Worm (Caenorhabditis elegans) whole organism, late embryonic: Measurements from ENCODE around the gene cid-1.

Experiments used
- C38D4.7 ChIP-seq: fragments of 200-800 bp; sonication (Bioruptor generic); optimal IDR thresholded peaks from 2 replicates; lab custom pipeline; 2018; ENCODE audit warnings: mild to moderate bottlenecking, missing genetic modification characterization, moderate library complexity, missing compliant biosample characterization
- F13H6.1 ChIP-seq: sonication (generic microtip); optimal IDR thresholded peaks from 2 replicates; lab custom pipeline; 2016; ENCODE audit warnings: missing genetic modification characterization, missing compliant biosample characterization
- K09A11.1 ChIP-seq: sonication (generic microtip); optimal IDR thresholded peaks from 2 replicates; lab custom pipeline; 2017; ENCODE audit warnings: antibody characterized with exemption, mild to moderate bottlenecking, missing genetic modification characterization, missing compliant biosample characterization; ENCODE audit not compliant: insufficient read depth
- T23F11.4 ChIP-seq: fragments of 200-800 bp; sonication (Bioruptor generic); optimal IDR thresholded peaks from 2 replicates; lab custom pipeline; 2018; ENCODE audit warnings: mild to moderate bottlenecking, missing genetic modification characterization, missing compliant biosample characterization
- Y22D7AL.16 ChIP-seq: sonication (generic microtip); optimal IDR thresholded peaks from 2 replicates; lab custom pipeline; 2016; ENCODE audit warnings: missing genetic modification characterization, missing compliant biosample characterization
- ahr-1 ChIP-seq: sonication (generic microtip); optimal IDR thresholded peaks from 2 replicates; lab custom pipeline; 2016; ENCODE audit warnings: missing genetic modification characterization, missing compliant biosample characterization
- ama-1 ChIP-seq: fragments of 150-350 bp; optimal IDR thresholded peaks from 2 replicates; lab custom pipeline; 2014
- ceh-14 ChIP-seq: sonication (generic microtip); optimal IDR thresholded peaks from 2 replicates; lab custom pipeline; 2016; ENCODE audit warnings: missing genotype, missing genetic modification characterization, missing compliant biosample characterization
- ceh-18 ChIP-seq: sonication (generic microtip); optimal IDR thresholded peaks from 2 replicates; lab custom pipeline; 2016; ENCODE audit warnings: missing genetic modification characterization, missing compliant biosample characterization
- ceh-2 ChIP-seq: sonication (generic microtip); optimal IDR thresholded peaks from 2 replicates; lab custom pipeline; 2016; ENCODE audit warnings: missing genotype, missing genetic modification characterization, missing compliant biosample characterization
- ceh-31 ChIP-seq: sonication (generic microtip); optimal IDR thresholded peaks from 2 replicates; lab custom pipeline; 2016; ENCODE audit warnings: missing genetic modification characterization, missing compliant biosample characterization
- ceh-34 ChIP-seq: sonication (generic microtip); optimal IDR thresholded peaks from 2 replicates; lab custom pipeline; 2016; ENCODE audit warnings: mild to moderate bottlenecking, missing genetic modification characterization, missing compliant biosample characterization
- ceh-45 ChIP-seq: fragments of 200-800 bp; sonication (Bioruptor generic); IDR thresholded peaks from 2 replicates; pipeline ENCODE4 v1.3.6; 2022; ENCODE audit warnings: missing genetic modification reagents, missing genetic modification characterization, missing compliant biosample characterization
- ceh-6 ChIP-seq: fragments of 200-800 bp; sonication (Bioruptor generic); optimal IDR thresholded peaks from 2 replicates; lab custom pipeline; 2018; ENCODE audit warnings: mild to moderate bottlenecking, missing genetic modification characterization, missing compliant biosample characterization
- che-1 ChIP-seq: sonication (generic microtip); optimal IDR thresholded peaks from 2 replicates; lab custom pipeline; 2016; ENCODE audit warnings: mild to moderate bottlenecking, missing genetic modification characterization, missing compliant biosample characterization
- dmd-4 ChIP-seq: sonication (generic microtip); optimal IDR thresholded peaks from 2 replicates; lab custom pipeline; 2016; ENCODE audit warnings: borderline replicate concordance, missing genetic modification characterization, missing compliant biosample characterization
- elt-2 ChIP-seq: sonication (generic microtip); optimal IDR thresholded peaks from 2 replicates; lab custom pipeline; 2016; ENCODE audit warnings: missing genetic modification reagents, missing genetic modification characterization, missing compliant biosample characterization
- elt-4 ChIP-seq: sonication (generic microtip); optimal IDR thresholded peaks from 2 replicates; lab custom pipeline; 2016; ENCODE audit warnings: missing genetic modification characterization, missing compliant biosample characterization
- fax-1 ChIP-seq: sonication (generic microtip); optimal IDR thresholded peaks from 2 replicates; lab custom pipeline; 2016; ENCODE audit warnings: missing genotype, missing genetic modification characterization, missing compliant biosample characterization
- fkh-10 ChIP-seq: fragments of 150-350 bp; optimal IDR thresholded peaks from 2 replicates; lab custom pipeline; 2014; ENCODE audit warnings: missing biosample characterization, missing genetic modification reagents, missing genetic modification characterization
- fkh-6 ChIP-seq: sonication (generic microtip); optimal IDR thresholded peaks from 2 replicates; lab custom pipeline; 2016; ENCODE audit warnings: missing genetic modification characterization, missing compliant biosample characterization
- gmeb-2 ChIP-seq: sonication (generic microtip); optimal IDR thresholded peaks from 2 replicates; lab custom pipeline; 2016; ENCODE audit warnings: missing genetic modification characterization, inconsistent platforms, missing compliant biosample characterization
- hlh-13 ChIP-seq: fragments of 200-800 bp; sonication (Bioruptor generic); optimal IDR thresholded peaks from 2 replicates; lab custom pipeline; 2018; ENCODE audit warnings: mild to moderate bottlenecking, missing genetic modification characterization, missing compliant biosample characterization
- hlh-30 ChIP-seq: sonication (generic microtip); optimal IDR thresholded peaks from 2 replicates; lab custom pipeline; 2017; ENCODE audit warnings: antibody characterized with exemption, missing genetic modification characterization, missing compliant biosample characterization; ENCODE audit not compliant: insufficient read depth
- lim-6 ChIP-seq: sonication (generic microtip); optimal IDR thresholded peaks from 2 replicates; lab custom pipeline; 2016; ENCODE audit warnings: missing genetic modification characterization, missing compliant biosample characterization
- lin-11 ChIP-seq: fragments of 200-800 bp; sonication (Bioruptor generic); optimal IDR thresholded peaks from 2 replicates; lab custom pipeline; 2018; ENCODE audit warnings: mild to moderate bottlenecking, missing genetic modification characterization, missing compliant biosample characterization
- madf-2 ChIP-seq: sonication (generic microtip); optimal IDR thresholded peaks from 2 replicates; lab custom pipeline; 2017; ENCODE audit warnings: missing genetic modification characterization, missing compliant biosample characterization
- mec-3 ChIP-seq: sonication (generic microtip); optimal IDR thresholded peaks from 2 replicates; lab custom pipeline; 2016; ENCODE audit warnings: borderline replicate concordance, missing genetic modification characterization, missing compliant biosample characterization
- nfya-1 ChIP-seq: sonication (generic microtip); optimal IDR thresholded peaks from 2 replicates; lab custom pipeline; 2017; ENCODE audit warnings: missing genetic modification characterization, mild to moderate bottlenecking, missing compliant biosample characterization, antibody characterized with exemption, moderate library complexity
- nhr-11 ChIP-seq: fragments of 150-350 bp; optimal IDR thresholded peaks from 2 replicates; lab custom pipeline; 2014; ENCODE audit warnings: missing biosample characterization, missing genetic modification characterization
- pag-3 ChIP-seq: sonication (generic microtip); optimal IDR thresholded peaks from 2 replicates; lab custom pipeline; 2016; ENCODE audit warnings: missing compliant biosample characterization, missing genetic modification characterization, borderline replicate concordance
- pat-9 ChIP-seq: fragments of 200-800 bp; sonication (Bioruptor generic); optimal IDR thresholded peaks from 2 replicates; lab custom pipeline; 2018; ENCODE audit warnings: mild to moderate bottlenecking, missing genetic modification characterization, moderate library complexity, missing compliant biosample characterization
- pros-1 ChIP-seq: fragments of 150-350 bp; optimal IDR thresholded peaks from 2 replicates; lab custom pipeline; 2014; ENCODE audit warnings: missing biosample characterization, missing genetic modification reagents, missing genetic modification characterization
- ref-2 ChIP-seq: sonication (generic microtip); optimal IDR thresholded peaks from 2 replicates; lab custom pipeline; 2016; ENCODE audit warnings: missing genetic modification characterization, missing compliant biosample characterization
- sdc-2 ChIP-seq: sonication (generic microtip); optimal IDR thresholded peaks from 2 replicates; lab custom pipeline; 2016; ENCODE audit warnings: missing genotype, missing genetic modification characterization, missing compliant biosample characterization
- sox-4 ChIP-seq: sonication (generic microtip); optimal IDR thresholded peaks from 2 replicates; lab custom pipeline; 2017; ENCODE audit warnings: mild to moderate bottlenecking, missing genetic modification characterization, inconsistent platforms, missing compliant biosample characterization
- syd-9 ChIP-seq: sonication (generic microtip); optimal IDR thresholded peaks from 2 replicates; lab custom pipeline; 2016; ENCODE audit warnings: mild to moderate bottlenecking, missing genetic modification characterization, moderate library complexity, missing compliant biosample characterization
- tbx-2 ChIP-seq: sonication (generic microtip); optimal IDR thresholded peaks from 2 replicates; lab custom pipeline; 2016; ENCODE audit warnings: missing genetic modification characterization, missing compliant biosample characterization
- tbx-7 ChIP-seq: sonication (generic microtip); optimal IDR thresholded peaks from 2 replicates; lab custom pipeline; 2016; ENCODE audit warnings: missing genotype, missing genetic modification characterization, missing compliant biosample characterization
- ttx-3 ChIP-seq: sonication (generic microtip); optimal IDR thresholded peaks from 2 replicates; lab custom pipeline; 2016; ENCODE audit warnings: missing genetic modification reagents, missing genetic modification characterization, missing compliant biosample characterization
- unc-3 ChIP-seq, 2 experiments: fragments of 200-800 bp in 1 of 2; sonication (Bioruptor generic) in 1 of 2; sonication (generic microtip) in 1 of 2; conservative IDR thresholded peaks in 1 of 2; optimal IDR thresholded peaks in 1 of 2; 2 replicates each; pipeline versions ENCODE4 v1.3.6 to Lab custom; 2016 to 2022; ENCODE audit warnings: missing compliant biosample characterization in 2 of 2, missing genetic modification characterization in 2 of 2, missing genetic modification reagents in 1 of 2
- unc-42 ChIP-seq: sonication (generic microtip); optimal IDR thresholded peaks from 2 replicates; lab custom pipeline; 2016; ENCODE audit warnings: missing genotype, missing genetic modification characterization, missing compliant biosample characterization
- unc-55 ChIP-seq: sonication (generic microtip); optimal IDR thresholded peaks from 2 replicates; lab custom pipeline; 2017; ENCODE audit warnings: missing biosample characterization, missing genetic modification reagents, missing genetic modification characterization
- zip-5 ChIP-seq: sonication (generic microtip); optimal IDR thresholded peaks from 2 replicates; lab custom pipeline; 2016; ENCODE audit warnings: missing genetic modification characterization, missing compliant biosample characterization

Gene cid-1

ce11 chrIII:5222777-5223176 lies 49.1 kb downstream of the cid-1 start:
- TF ChIP-seq mec-3 (tag; lab: Kevin White, UChicago), result no peak
- no peak for TF ChIP-seq K09A11.1 (tag; lab: Kevin White, UChicago)
- TF ChIP-seq madf-2 (tag; lab: Kevin White, UChicago), result no peak
- no peak for TF ChIP-seq gmeb-2
- TF ChIP-seq Y22D7AL.16 (tag; lab: Kevin White, UChicago), result no peak
- no peak for TF ChIP-seq F13H6.1
- TF ChIP-seq T23F11.4 (GFP tag; lab: Kevin White, UChicago), result no peak
- TF ChIP-seq pros-1 (tag; lab: Kevin White, UChicago), result no peak
- TF ChIP-seq pag-3 (tag; lab: Kevin White, UChicago), result no peak
- no peak for TF ChIP-seq lin-11 (tag; lab: Kevin White, UChicago)
- TF ChIP-seq pat-9, result no peak
- TF ChIP-seq syd-9 (tag; lab: Kevin White, UChicago), result no peak
- TF ChIP-seq tbx-7, result no peak
- no peak for TF ChIP-seq fkh-10 (GFP tag; lab: Kevin White, UChicago)
- no peak for TF ChIP-seq ceh-34 (tag; lab: Kevin White, UChicago)
- TF ChIP-seq ceh-2 (tag; lab: Kevin White, UChicago), result no peak
- TF ChIP-seq zip-5, result no peak
- no peak for TF ChIP-seq sox-4 (tag; lab: Kevin White, UChicago)
- TF ChIP-seq unc-3 (GFP tag; conservative IDR thresholded peaks at IDR 0.05; lab: Robert Waterston, UW), result no peak
- TF ChIP-seq unc-3 (tag; optimal IDR thresholded peaks at IDR 0.05; lab: Kevin White, UChicago), result no peak

ce11 chrIII:5224908-5225307 lies 51.2 kb downstream of the cid-1 start:
- peak; percentile 12 for TF ChIP-seq ceh-18 (tag; lab: Kevin White, UChicago)
- no peak for TF ChIP-seq ceh-31

- no peak for TF ChIP-seq lim-6 (tag; lab: Kevin White, UChicago)
- TF ChIP-seq unc-3 (GFP tag; conservative IDR thresholded peaks at IDR 0.05; lab: Robert Waterston, UW), result no peak
- no peak for TF ChIP-seq unc-3 (tag; optimal IDR thresholded peaks at IDR 0.05; lab: Kevin White, UChicago)
Observed at ce11 chrIII:5225321-5225720, 51.6 kb downstream of the cid-1 start, which contains the start of gene nex-1. nex-1 (plus strand) TSS chrIII:5225621.

- TF ChIP-seq unc-55 (GFP tag; lab: Kevin White, UChicago), result no peak
- no peak for TF ChIP-seq fax-1 (tag; lab: Kevin White, UChicago)
- no peak for TF ChIP-seq lin-11 (tag; lab: Kevin White, UChicago)
- TF ChIP-seq ref-2 (tag; lab: Kevin White, UChicago), result no peak
- TF ChIP-seq mec-3 (tag; lab: Kevin White, UChicago), result no peak
- TF ChIP-seq C38D4.7 (GFP tag; lab: Kevin White, UChicago), result no peak
- no peak for TF ChIP-seq ceh-6 (GFP tag; lab: Kevin White, UChicago)
- TF ChIP-seq ceh-18 (tag; lab: Kevin White, UChicago), result peak; percentile 48
- TF ChIP-seq che-1, result no peak
- no peak for TF ChIP-seq hlh-13 (GFP tag; lab: Kevin White, UChicago)
- TF ChIP-seq ttx-3 (tag; lab: Kevin White, UChicago), result peak; percentile 33
- TF ChIP-seq T23F11.4 (GFP tag; lab: Kevin White, UChicago), result no peak
- peak; percentile 70 for TF ChIP-seq nfya-1 (tag; lab: Kevin White, UChicago)
- peak; percentile 31 for TF ChIP-seq ceh-2 (tag; lab: Kevin White, UChicago)
- TF ChIP-seq ama-1, result no peak
- TF ChIP-seq elt-2 (tag; lab: Kevin White, UChicago), result peak; percentile 51
- no peak for TF ChIP-seq sdc-2
- TF ChIP-seq hlh-30 (tag; lab: Kevin White, UChicago), result no peak
- TF ChIP-seq nhr-11 (tag; lab: Kevin White, UChicago), result no peak
- no peak for TF ChIP-seq dmd-4 (tag; lab: Kevin White, UChicago)
- no peak for TF ChIP-seq fkh-6 (tag; lab: Kevin White, UChicago)
- TF ChIP-seq K09A11.1 (tag; lab: Kevin White, UChicago), result peak; percentile 10
- no peak for TF ChIP-seq ahr-1 (tag; lab: Kevin White, UChicago)
- TF ChIP-seq tbx-7, result no peak
- TF ChIP-seq tbx-2, result peak; percentile 62
- no peak for TF ChIP-seq sox-4 (tag; lab: Kevin White, UChicago)
- peak; percentile 49 for TF ChIP-seq unc-42 (tag; lab: Kevin White, UChicago)
- no peak; the same call in 1 of the 2 replicates for TF ChIP-seq unc-3 (GFP tag; conservative IDR thresholded peaks at IDR 0.05; lab: Robert Waterston, UW)
- TF ChIP-seq unc-3 (tag; optimal IDR thresholded peaks at IDR 0.05; lab: Kevin White, UChicago), result no peak
- TF ChIP-seq elt-4 (tag; lab: Kevin White, UChicago), result no peak
- TF ChIP-seq ceh-45 (GFP tag; lab: Robert Waterston, UW), result no peak
- peak; percentile 37 for TF ChIP-seq ceh-14 (tag; lab: Kevin White, UChicago)
Observed at ce11 chrIII:5227831-5228467, 54.2 kb downstream of the cid-1 start, which contains the start of the genes C34E10.12, C34E10.10 and atp-2. C34E10.12 (minus strand) TSS chrIII:5227881. C34E10.10 (minus strand) TSS chrIII:5227884. atp-2 (plus strand) TSS chrIII:5228417.
